Worm (Caenorhabditis elegans) whole organism, early embryonic: ENCODE data around the gene E02A10.3.

Experiments used
- B0310.2 ChIP-seq: sonication (generic microtip); optimal IDR thresholded peaks from 2 replicates; lab custom pipeline; 2016; ENCODE audit warnings: mild to moderate bottlenecking, missing genetic modification characterization, missing compliant biosample characterization
- aly-1 ChIP-seq: sonication (generic microtip); optimal IDR thresholded peaks from 2 replicates; lab custom pipeline; 2016; ENCODE audit warnings: missing genetic modification characterization, missing compliant biosample characterization
- ama-1 ChIP-seq: fragments of 150-350 bp; optimal IDR thresholded peaks from 2 replicates; lab custom pipeline; 2014
- ceh-13 ChIP-seq: fragments of 200-800 bp; sonication (Bioruptor generic); optimal IDR thresholded peaks from 2 replicates; lab custom pipeline; 2018; ENCODE audit warnings: mild to moderate bottlenecking, missing genetic modification characterization, missing compliant biosample characterization
- ceh-36 ChIP-seq: sonication (generic microtip); optimal IDR thresholded peaks from 2 replicates; lab custom pipeline; 2016; ENCODE audit warnings: missing genetic modification characterization, inconsistent platforms, missing compliant biosample characterization
- flt-1 ChIP-seq: fragments of 200-800 bp; sonication (Bioruptor generic); IDR thresholded peaks from 2 replicates; pipeline ENCODE4 v1.3.6; 2022; ENCODE audit warnings: missing genetic modification characterization, missing compliant biosample characterization
- hmbx-1 ChIP-seq: sonication (generic microtip); optimal IDR thresholded peaks from 2 replicates; lab custom pipeline; 2016; ENCODE audit warnings: mild to moderate bottlenecking, missing genetic modification characterization, missing compliant biosample characterization
- hnd-1 ChIP-seq: sonication (generic microtip); optimal IDR thresholded peaks from 2 replicates; lab custom pipeline; 2016; ENCODE audit warnings: missing genetic modification characterization, missing compliant biosample characterization
- pes-1 ChIP-seq: fragments of 200-800 bp; sonication (Bioruptor generic); IDR thresholded peaks from 2 replicates; pipeline ENCODE4 v1.3.6; 2022; ENCODE audit warnings: missing genetic modification reagents, missing genetic modification characterization, missing compliant biosample characterization
- scrt-1 ChIP-seq: fragments of 200-800 bp; sonication (Bioruptor generic); IDR thresholded peaks from 2 replicates; pipeline ENCODE4 v1.3.6; 2022; ENCODE audit warnings: missing genetic modification characterization, missing compliant biosample characterization
- sea-1 ChIP-seq: fragments of 200-800 bp; sonication (Bioruptor generic); conservative IDR thresholded peaks from 2 replicates; pipeline ENCODE4 v1.3.6; 2022; ENCODE audit warnings: missing genetic modification characterization, missing compliant biosample characterization
- tbx-11 ChIP-seq: fragments of 200-800 bp; sonication (Bioruptor generic); IDR thresholded peaks from 2 replicates; pipeline ENCODE4 v1.3.6; 2022; ENCODE audit warnings: missing genetic modification characterization, missing compliant biosample characterization
- tbx-37 ChIP-seq: fragments of 200-800 bp; sonication (Bioruptor generic); conservative IDR thresholded peaks from 2 replicates; pipeline ENCODE4 v1.3.6; 2022; ENCODE audit warnings: missing genetic modification reagents, missing genetic modification characterization, missing compliant biosample characterization
- tra-4 ChIP-seq: sonication (generic microtip); optimal IDR thresholded peaks from 2 replicates; lab custom pipeline; 2017; ENCODE audit warnings: missing genetic modification characterization, missing compliant biosample characterization

DNA sequence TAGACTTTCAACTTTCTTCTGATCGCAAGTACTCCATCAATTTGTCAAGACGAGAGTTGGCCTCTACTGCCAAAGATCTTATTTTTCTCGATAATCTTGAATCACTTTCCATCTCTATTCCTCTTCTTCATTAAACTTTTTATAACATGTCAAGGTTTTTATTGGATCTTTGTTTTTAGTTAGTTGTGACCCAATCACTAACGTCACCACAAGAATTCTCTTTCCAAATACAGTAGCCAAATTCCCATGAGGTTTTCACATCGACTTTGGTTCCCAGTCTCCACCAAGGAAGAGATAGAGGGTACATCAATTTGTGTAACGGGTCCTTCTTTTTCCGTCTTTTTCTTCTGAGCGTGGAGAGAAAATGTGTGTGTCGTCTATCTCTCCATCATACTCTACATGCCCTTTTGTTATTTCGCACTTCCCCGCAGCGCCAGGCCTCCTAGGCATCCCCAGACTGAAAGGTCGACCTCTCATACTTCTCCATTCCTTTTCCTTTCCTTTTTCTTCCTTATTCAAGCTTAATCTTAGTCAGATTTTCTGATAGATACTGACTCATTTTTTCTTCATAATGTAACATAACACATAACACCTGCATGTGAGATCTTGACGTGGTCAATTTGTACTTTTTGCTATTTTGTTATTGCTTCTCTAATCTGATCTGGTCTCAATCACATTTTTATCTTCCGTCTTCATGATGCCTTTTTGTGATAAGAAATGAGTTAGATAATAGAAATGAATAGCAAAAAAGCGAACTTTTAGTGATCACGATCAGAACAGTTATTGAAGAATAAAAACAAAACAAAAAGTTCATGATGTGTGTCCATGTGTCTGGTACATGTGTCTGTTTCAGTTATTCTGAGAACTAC is 40.2 kb upstream of the E02A10.3 start:
- TF ChIP-seq ama-1 (lab: Kevin White, UChicago) (no peak), sea-1 (GFP tag; lab: Robert Waterston, UW) (no peak), tbx-11 (no peak), pes-1 (GFP tag; lab: Robert Waterston, UW) (no peak), tbx-37 (GFP tag; lab: Robert Waterston, UW) (no peak), hnd-1 (no peak), flt-1 (GFP tag; lab: Robert Waterston, UW) (no peak), ceh-36 (tag; lab: Kevin White, UChicago) (no peak), scrt-1 (GFP tag; lab: Robert Waterston, UW) (no peak), aly-1 (tag; lab: Kevin White, UChicago) (no peak), hmbx-1 (tag; lab: Kevin White, UChicago) (no peak), ceh-13 (GFP tag; lab: Kevin White, UChicago) (no peak), B0310.2 (tag; lab: Kevin White, UChicago) (no peak), tra-4 (no peak)
